Fruit fly (Drosophila melanogaster) whole organism, wandering third instar larva: Measurements from ENCODE around the gene CG5592.
A peak's percentile ranks its signal among the peaks of the same experiment; 100 is the strongest.

Experiments
- Abd-B ChIP-seq: fragments of >200 bp; optimal IDR thresholded peaks from 2 replicates; lab custom pipeline; 2017; ENCODE audit warnings: missing biosample characterization, missing genetic modification characterization
- CG32264 ChIP-seq: fragments of 200-800 bp; sonication (Bioruptor generic); optimal IDR thresholded peaks from 2 replicates; lab custom pipeline; 2016; ENCODE audit warnings: missing biosample characterization, missing genetic modification characterization
- CG9705 ChIP-seq: fragments of 200-800 bp; sonication (Bioruptor generic); optimal IDR thresholded peaks from 2 replicates; lab custom pipeline; 2018; ENCODE audit warnings: missing biosample characterization, mild to moderate bottlenecking, missing genetic modification characterization
- CrebA ChIP-seq: fragments of 200-800 bp; sonication (Bioruptor generic); optimal IDR thresholded peaks from 2 replicates; lab custom pipeline; 2016; ENCODE audit warnings: missing biosample characterization, mild to moderate bottlenecking, missing genetic modification characterization, borderline replicate concordance
- Dfd ChIP-seq: fragments of >200 bp; optimal IDR thresholded peaks from 2 replicates; lab custom pipeline; 2017; ENCODE audit warnings: missing biosample characterization, missing genetic modification characterization
- Dif ChIP-seq: fragments of 200-275, 200-300 bp; sonication (Bioruptor generic); optimal IDR thresholded peaks from 2 replicates; lab custom pipeline; 2018; ENCODE audit warnings: missing biosample characterization, missing genetic modification characterization; ENCODE audit not compliant: partially characterized antibody
- GATAd ChIP-seq: sonication (Bioruptor generic); optimal IDR thresholded peaks from 2 replicates; lab custom pipeline; 2016; ENCODE audit warnings: missing biosample characterization, missing genetic modification characterization
- HLH106 ChIP-seq: fragments of 200-800 bp; optimal IDR thresholded peaks from 3 replicates; lab custom pipeline; 2019; ENCODE audit warnings: missing biosample characterization, mild to moderate bottlenecking, missing genetic modification characterization, moderate library complexity
- Hnf4 ChIP-seq: fragments of 200-800 bp; sonication (Bioruptor generic); optimal IDR thresholded peaks from 2 replicates; lab custom pipeline; 2016; ENCODE audit warnings: missing biosample characterization, mild to moderate bottlenecking, missing genetic modification characterization
- Hr78 ChIP-seq: fragments of >200 bp; optimal IDR thresholded peaks from 2 replicates; lab custom pipeline; 2017; ENCODE audit warnings: missing biosample characterization, missing genetic modification characterization
- Hr83 ChIP-seq: fragments of 200-300 bp; sonication (Bioruptor generic); optimal IDR thresholded peaks from 2 replicates; lab custom pipeline; 2016; ENCODE audit warnings: missing biosample characterization, mild to moderate bottlenecking, missing genetic modification characterization, moderate library complexity; ENCODE audit not compliant: poor library complexity, severe bottlenecking
- Jra ChIP-seq: sonication (Bioruptor generic); optimal IDR thresholded peaks from 2 replicates; lab custom pipeline; 2016; ENCODE audit warnings: missing biosample characterization, missing genetic modification characterization
- Mio ChIP-seq: sonication (Bioruptor generic); optimal IDR thresholded peaks from 2 replicates; lab custom pipeline; 2016; ENCODE audit warnings: missing biosample characterization, missing genetic modification characterization
- Myc ChIP-seq: fragments of >200 bp; optimal IDR thresholded peaks from 2 replicates; lab custom pipeline; 2017
- N ChIP-seq: fragments of >200 bp; optimal IDR thresholded peaks from 2 replicates; lab custom pipeline; 2018; ENCODE audit warnings: missing biosample characterization, missing external identifiers, missing genetic modification characterization
- OdsH ChIP-seq: fragments of 200-800 bp; sonication (Bioruptor generic); optimal IDR thresholded peaks from 2 replicates; lab custom pipeline; 2016; ENCODE audit warnings: missing biosample characterization, mild to moderate bottlenecking, missing genetic modification characterization
- Rel ChIP-seq, 2 experiments: fragments of 200-800 bp; sonication (Bioruptor generic) in 1 of 2; optimal IDR thresholded peaks; 2 replicates in 1 of 2; 3 replicates in 1 of 2; lab custom pipeline; 2016 to 2019; ENCODE audit warnings: mild to moderate bottlenecking in 2 of 2, missing biosample characterization in 2 of 2, missing genetic modification characterization in 2 of 2, moderate library complexity in 1 of 2
- Sp1 ChIP-seq: fragments of 200-800 bp; sonication (Bioruptor generic); optimal IDR thresholded peaks from 3 replicates; lab custom pipeline; 2019; ENCODE audit warnings: missing biosample characterization, mild to moderate bottlenecking, missing genetic modification characterization, moderate library complexity
- Vsx2 ChIP-seq: fragments of 200-300, 225-300 bp; sonication (Bioruptor generic); optimal IDR thresholded peaks from 2 replicates; lab custom pipeline; 2018; ENCODE audit warnings: missing biosample characterization, missing genetic modification characterization; ENCODE audit not compliant: partially characterized antibody
- br ChIP-seq: fragments of 200-800 bp; sonication (Bioruptor generic); optimal IDR thresholded peaks from 2 replicates; lab custom pipeline; 2016; ENCODE audit warnings: missing biosample characterization, missing genetic modification characterization
- brk ChIP-seq: fragments of 200-800 bp; sonication (Bioruptor generic); optimal IDR thresholded peaks from 2 replicates; lab custom pipeline; 2016; ENCODE audit warnings: missing biosample characterization, mild to moderate bottlenecking, missing genetic modification characterization
- dl ChIP-seq, 2 experiments: fragments of 175-275, 200-275 bp in 1 of 2; fragments of 200-275 bp in 1 of 2; sonication (Bioruptor generic); optimal IDR thresholded peaks; lab custom pipeline; 2018; ENCODE audit warnings: mild to moderate bottlenecking in 2 of 2, missing biosample characterization in 2 of 2, missing genetic modification characterization in 2 of 2, moderate library complexity in 2 of 2; ENCODE audit not compliant: partially characterized antibody in 2 of 2, insufficient read depth in 1 of 2
- dmrt93B ChIP-seq: fragments of 200-800 bp; sonication (Bioruptor generic); optimal IDR thresholded peaks from 2 replicates; lab custom pipeline; 2018; ENCODE audit warnings: missing biosample characterization, mild to moderate bottlenecking, missing genetic modification characterization
- dsf ChIP-seq: sonication (Bioruptor generic); optimal IDR thresholded peaks from 2 replicates; lab custom pipeline; 2016; ENCODE audit warnings: missing biosample characterization, missing genetic modification characterization, borderline replicate concordance
- ey ChIP-seq: fragments of 200-800 bp; sonication (Bioruptor generic); optimal IDR thresholded peaks from 2 replicates; lab custom pipeline; 2016; ENCODE audit warnings: missing biosample characterization, missing genetic modification characterization
- foxo ChIP-seq, 2 experiments: fragments of 200-800 bp; sonication (Bioruptor generic); optimal IDR thresholded peaks; 2 replicates in 1 of 2; 3 replicates in 1 of 2; lab custom pipeline; 2016 to 2017; ENCODE audit warnings: missing biosample characterization in 2 of 2, missing genetic modification characterization in 2 of 2
- fru ChIP-seq: fragments of 200-800 bp; sonication (Bioruptor generic); optimal IDR thresholded peaks from 3 replicates; lab custom pipeline; 2016; ENCODE audit warnings: missing biosample characterization, mild to moderate bottlenecking, missing genetic modification characterization
- h ChIP-seq: fragments of 200-800 bp; sonication (Bioruptor generic); optimal IDR thresholded peaks from 3 replicates; lab custom pipeline; 2016; ENCODE audit warnings: missing biosample characterization, mild to moderate bottlenecking, missing genetic modification characterization
- jim ChIP-seq: fragments of 175-275, 200-325 bp; sonication (Bioruptor generic); optimal IDR thresholded peaks from 2 replicates; lab custom pipeline; 2016; ENCODE audit warnings: missing biosample characterization, mild to moderate bottlenecking, missing genetic modification characterization
- lola ChIP-seq: fragments of >200 bp; optimal IDR thresholded peaks from 2 replicates; lab custom pipeline; 2017; ENCODE audit warnings: missing biosample characterization, missing genetic modification characterization
- pan ChIP-seq: fragments of >200 bp; optimal IDR thresholded peaks from 2 replicates; lab custom pipeline; 2017
- psq ChIP-seq: fragments of 200-800 bp; sonication (Bioruptor generic); optimal IDR thresholded peaks from 3 replicates; lab custom pipeline; 2017; ENCODE audit warnings: missing biosample characterization, mild to moderate bottlenecking, missing genetic modification characterization, moderate library complexity
- rgr ChIP-seq: fragments of 200-800 bp; sonication (Bioruptor generic); optimal IDR thresholded peaks from 3 replicates; lab custom pipeline; 2016; ENCODE audit warnings: missing biosample characterization, mild to moderate bottlenecking, missing genetic modification characterization
- sage ChIP-seq: fragments of 200-800 bp; sonication (Bioruptor generic); optimal IDR thresholded peaks from 2 replicates; lab custom pipeline; 2016; ENCODE audit warnings: missing biosample characterization, mild to moderate bottlenecking, missing genetic modification characterization
- sv ChIP-seq: fragments of 200-800 bp; sonication (Bioruptor generic); optimal IDR thresholded peaks from 3 replicates; lab custom pipeline; 2016; ENCODE audit warnings: missing biosample characterization, missing genetic modification characterization
- tai ChIP-seq: sonication (Bioruptor generic); optimal IDR thresholded peaks from 2 replicates; lab custom pipeline; 2016; ENCODE audit warnings: missing biosample characterization, missing genetic modification characterization
- usp ChIP-seq: fragments of >200 bp; optimal IDR thresholded peaks from 2 replicates; lab custom pipeline; 2017; ENCODE audit warnings: missing biosample characterization, missing genetic modification characterization
- woc ChIP-seq: sonication (Bioruptor generic); optimal IDR thresholded peaks from 2 replicates; lab custom pipeline; 2016; ENCODE audit warnings: missing biosample characterization, mild to moderate bottlenecking, missing genetic modification characterization

CG5592 gene

DNA sequence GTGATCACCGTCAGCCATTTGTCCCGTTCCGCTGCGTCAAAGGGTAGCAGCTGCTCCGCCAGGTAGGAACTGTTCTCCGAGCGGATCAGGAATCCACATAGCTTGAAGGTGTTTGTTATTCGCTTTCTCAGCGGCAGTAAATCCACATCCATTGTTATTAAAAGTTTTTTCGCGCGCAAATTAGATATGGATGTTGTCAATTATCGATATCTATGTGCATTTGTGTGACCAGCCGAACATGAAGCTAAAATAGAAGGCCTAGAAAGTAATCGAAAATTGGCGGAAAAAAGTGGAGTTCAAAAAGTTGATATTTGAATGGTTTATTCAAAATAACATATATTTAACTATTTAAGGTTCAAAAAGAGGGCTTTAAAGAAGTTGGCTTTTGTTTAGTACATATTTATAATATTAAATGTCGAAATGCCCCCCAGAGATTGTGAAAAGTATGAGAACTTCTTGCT is at the start of gene CG5592, which contains the start of gene PolE2:
TSS of gene CG5592 (plus strand) at position 411 of the 461 bp plus-strand sequence.
TSS of gene PolE2 (minus strand) at position 208 of the 461 bp plus-strand sequence.
- TF ChIP-seq Hr83 (GFP tag; lab: Kevin White, UChicago) (no peak), br (GFP tag; lab: Kevin White, UChicago) (no peak)

- TF ChIP-seq fru (GFP tag; lab: Kevin White, UChicago) = no peak
- no peak for TF ChIP-seq Jra
- no peak for TF ChIP-seq GATAd (GFP tag; lab: Kevin White, UChicago)
- no peak for TF ChIP-seq Mio (GFP tag; lab: Kevin White, UChicago)
- TF ChIP-seq sv (GFP tag; lab: Kevin White, UChicago) = no peak
- TF ChIP-seq HLH106 (tag; lab: Kevin White, UChicago) = no peak
- no peak for TF ChIP-seq dsf (GFP tag; lab: Kevin White, UChicago)
- no peak for TF ChIP-seq CrebA
- no peak for TF ChIP-seq Dfd (GFP tag; lab: Kevin White, UChicago)
- TF ChIP-seq Hnf4 (GFP tag; lab: Kevin White, UChicago) = no peak
- no peak for TF ChIP-seq br (GFP tag; lab: Kevin White, UChicago)
- no peak for TF ChIP-seq jim
- TF ChIP-seq tai = no peak
- no peak for TF ChIP-seq lola (GFP tag; lab: Kevin White, UChicago)
- TF ChIP-seq dl (GFP tag; optimal IDR thresholded peaks at IDR 0.05; lab: Kevin White, UChicago; ENCODE audit: insufficient read depth in 1 of 2, partially characterized antibody in 2 of 2) = no peak
These were observed 48.5 kb upstream of the CG5592 start for dm6 chr3L:5848929-5849328.

dm6 chr3L:5851636-5852035 is 45.8 kb upstream of the CG5592 start:
- TF ChIP-seq Hnf4 (GFP tag; lab: Kevin White, UChicago) = no peak
- peak; percentile 66 for TF ChIP-seq HLH106 (tag; lab: Kevin White, UChicago)
- TF ChIP-seq dmrt93B (GFP tag; lab: Kevin White, UChicago) = peak; percentile 43
- no peak for TF ChIP-seq CrebA
- TF ChIP-seq OdsH (GFP tag; lab: Kevin White, UChicago) = peak; percentile 42
- no peak for TF ChIP-seq CG9705
- no peak for TF ChIP-seq CG32264 (GFP tag; lab: Kevin White, UChicago)
- TF ChIP-seq pan (lab: Kevin White, UChicago) = no peak
- no peak for TF ChIP-seq brk (GFP tag; lab: Kevin White, UChicago)
- TF ChIP-seq Abd-B (GFP tag; lab: Kevin White, UChicago) = no peak
- no peak for TF ChIP-seq Myc
- TF ChIP-seq Vsx2 (GFP tag; lab: Kevin White, UChicago) = no peak
- TF ChIP-seq usp (GFP tag; lab: Kevin White, UChicago) = no peak
- TF ChIP-seq h (GFP tag; lab: Kevin White, UChicago) = peak; percentile 52
- no peak for TF ChIP-seq dl (GFP tag; optimal IDR thresholded peaks at IDR 0.05; lab: Kevin White, UChicago; ENCODE audit: insufficient read depth in 1 of 2, partially characterized antibody in 2 of 2)
- no peak for TF ChIP-seq Dfd (GFP tag; lab: Kevin White, UChicago)
- peak in 1 of 2 experiments; percentile 64 for TF ChIP-seq foxo (GFP tag; optimal IDR thresholded peaks at IDR 0.05; lab: Kevin White, UChicago)
- no peak for TF ChIP-seq Hr78 (GFP tag; lab: Kevin White, UChicago)
- no peak for TF ChIP-seq N
- no peak for TF ChIP-seq lola (GFP tag; lab: Kevin White, UChicago)
- TF ChIP-seq Sp1 = peak; percentile 68
- TF ChIP-seq Dif (GFP tag; lab: Kevin White, UChicago) = no peak
- no peak for TF ChIP-seq Rel (GFP tag; optimal IDR thresholded peaks at IDR 0.05; lab: Kevin White, UChicago)
- TF ChIP-seq Rel (tag; optimal IDR thresholded peaks at IDR 0.05; lab: Kevin White, UChicago) = no peak
- TF ChIP-seq GATAd (GFP tag; lab: Kevin White, UChicago) = no peak
- no peak for TF ChIP-seq Mio (GFP tag; lab: Kevin White, UChicago)
- TF ChIP-seq ey (GFP tag; lab: Kevin White, UChicago) = peak; percentile 56
- TF ChIP-seq Jra = no peak
- TF ChIP-seq sv (GFP tag; lab: Kevin White, UChicago) = no peak
- no peak for TF ChIP-seq Hr83 (GFP tag; lab: Kevin White, UChicago)
- no peak for TF ChIP-seq dsf (GFP tag; lab: Kevin White, UChicago)
- peak; percentile 47 for TF ChIP-seq woc (GFP tag; lab: Kevin White, UChicago)
- TF ChIP-seq jim = no peak
- TF ChIP-seq sage (GFP tag; lab: Kevin White, UChicago) = no peak
- peak; percentile 36 for TF ChIP-seq rgr
- TF ChIP-seq br (GFP tag; lab: Kevin White, UChicago) = peak; percentile 7
- TF ChIP-seq fru (GFP tag; lab: Kevin White, UChicago) = peak; percentile 62
- TF ChIP-seq psq (GFP tag; lab: Kevin White, UChicago) = no peak
- no peak for TF ChIP-seq tai
